Fruit fly (Drosophila melanogaster) whole organism, wandering third instar larva: ENCODE data around the gene spi.

Experiments
- Abd-B ChIP-seq: fragments of >200 bp; optimal IDR thresholded peaks from 2 replicates; lab custom pipeline; 2017; ENCODE audit warnings: missing biosample characterization, missing genetic modification characterization
- CG32264 ChIP-seq: fragments of 200-800 bp; sonication (Bioruptor generic); optimal IDR thresholded peaks from 2 replicates; lab custom pipeline; 2016; ENCODE audit warnings: missing biosample characterization, missing genetic modification characterization
- CG9705 ChIP-seq: fragments of 200-800 bp; sonication (Bioruptor generic); optimal IDR thresholded peaks from 2 replicates; lab custom pipeline; 2018; ENCODE audit warnings: missing biosample characterization, mild to moderate bottlenecking, missing genetic modification characterization
- CrebA ChIP-seq: fragments of 200-800 bp; sonication (Bioruptor generic); optimal IDR thresholded peaks from 2 replicates; lab custom pipeline; 2016; ENCODE audit warnings: missing biosample characterization, mild to moderate bottlenecking, missing genetic modification characterization, borderline replicate concordance
- Dfd ChIP-seq: fragments of >200 bp; optimal IDR thresholded peaks from 2 replicates; lab custom pipeline; 2017; ENCODE audit warnings: missing biosample characterization, missing genetic modification characterization
- Dif ChIP-seq: fragments of 200-275, 200-300 bp; sonication (Bioruptor generic); optimal IDR thresholded peaks from 2 replicates; lab custom pipeline; 2018; ENCODE audit warnings: missing biosample characterization, missing genetic modification characterization; ENCODE audit not compliant: partially characterized antibody
- GATAd ChIP-seq: sonication (Bioruptor generic); optimal IDR thresholded peaks from 2 replicates; lab custom pipeline; 2016; ENCODE audit warnings: missing biosample characterization, missing genetic modification characterization
- HLH106 ChIP-seq: fragments of 200-800 bp; optimal IDR thresholded peaks from 3 replicates; lab custom pipeline; 2019; ENCODE audit warnings: missing biosample characterization, mild to moderate bottlenecking, missing genetic modification characterization, moderate library complexity
- Hnf4 ChIP-seq: fragments of 200-800 bp; sonication (Bioruptor generic); optimal IDR thresholded peaks from 2 replicates; lab custom pipeline; 2016; ENCODE audit warnings: missing biosample characterization, mild to moderate bottlenecking, missing genetic modification characterization
- Hr78 ChIP-seq: fragments of >200 bp; optimal IDR thresholded peaks from 2 replicates; lab custom pipeline; 2017; ENCODE audit warnings: missing biosample characterization, missing genetic modification characterization
- Hr83 ChIP-seq: fragments of 200-300 bp; sonication (Bioruptor generic); optimal IDR thresholded peaks from 2 replicates; lab custom pipeline; 2016; ENCODE audit warnings: missing biosample characterization, mild to moderate bottlenecking, missing genetic modification characterization, moderate library complexity; ENCODE audit not compliant: poor library complexity, severe bottlenecking
- Jra ChIP-seq: sonication (Bioruptor generic); optimal IDR thresholded peaks from 2 replicates; lab custom pipeline; 2016; ENCODE audit warnings: missing biosample characterization, missing genetic modification characterization
- Mio ChIP-seq: sonication (Bioruptor generic); optimal IDR thresholded peaks from 2 replicates; lab custom pipeline; 2016; ENCODE audit warnings: missing biosample characterization, missing genetic modification characterization
- Myc ChIP-seq: fragments of >200 bp; optimal IDR thresholded peaks from 2 replicates; lab custom pipeline; 2017
- N ChIP-seq: fragments of >200 bp; optimal IDR thresholded peaks from 2 replicates; lab custom pipeline; 2018; ENCODE audit warnings: missing biosample characterization, missing external identifiers, missing genetic modification characterization
- OdsH ChIP-seq: fragments of 200-800 bp; sonication (Bioruptor generic); optimal IDR thresholded peaks from 2 replicates; lab custom pipeline; 2016; ENCODE audit warnings: missing biosample characterization, mild to moderate bottlenecking, missing genetic modification characterization
- Rel ChIP-seq, 2 experiments: fragments of 200-800 bp; sonication (Bioruptor generic) in 1 of 2; optimal IDR thresholded peaks; 2 replicates in 1 of 2; 3 replicates in 1 of 2; lab custom pipeline; 2016 to 2019; ENCODE audit warnings: mild to moderate bottlenecking in 2 of 2, missing biosample characterization in 2 of 2, missing genetic modification characterization in 2 of 2, moderate library complexity in 1 of 2
- Sp1 ChIP-seq: fragments of 200-800 bp; sonication (Bioruptor generic); optimal IDR thresholded peaks from 3 replicates; lab custom pipeline; 2019; ENCODE audit warnings: missing biosample characterization, mild to moderate bottlenecking, missing genetic modification characterization, moderate library complexity
- Vsx2 ChIP-seq: fragments of 200-300, 225-300 bp; sonication (Bioruptor generic); optimal IDR thresholded peaks from 2 replicates; lab custom pipeline; 2018; ENCODE audit warnings: missing biosample characterization, missing genetic modification characterization; ENCODE audit not compliant: partially characterized antibody
- br ChIP-seq: fragments of 200-800 bp; sonication (Bioruptor generic); optimal IDR thresholded peaks from 2 replicates; lab custom pipeline; 2016; ENCODE audit warnings: missing biosample characterization, missing genetic modification characterization
- brk ChIP-seq: fragments of 200-800 bp; sonication (Bioruptor generic); optimal IDR thresholded peaks from 2 replicates; lab custom pipeline; 2016; ENCODE audit warnings: missing biosample characterization, mild to moderate bottlenecking, missing genetic modification characterization
- dl ChIP-seq, 2 experiments: fragments of 175-275, 200-275 bp in 1 of 2; fragments of 200-275 bp in 1 of 2; sonication (Bioruptor generic); optimal IDR thresholded peaks; lab custom pipeline; 2018; ENCODE audit warnings: mild to moderate bottlenecking in 2 of 2, missing biosample characterization in 2 of 2, missing genetic modification characterization in 2 of 2, moderate library complexity in 2 of 2; ENCODE audit not compliant: partially characterized antibody in 2 of 2, insufficient read depth in 1 of 2
- dmrt93B ChIP-seq: fragments of 200-800 bp; sonication (Bioruptor generic); optimal IDR thresholded peaks from 2 replicates; lab custom pipeline; 2018; ENCODE audit warnings: missing biosample characterization, mild to moderate bottlenecking, missing genetic modification characterization
- dsf ChIP-seq: sonication (Bioruptor generic); optimal IDR thresholded peaks from 2 replicates; lab custom pipeline; 2016; ENCODE audit warnings: missing biosample characterization, missing genetic modification characterization, borderline replicate concordance
- ey ChIP-seq: fragments of 200-800 bp; sonication (Bioruptor generic); optimal IDR thresholded peaks from 2 replicates; lab custom pipeline; 2016; ENCODE audit warnings: missing biosample characterization, missing genetic modification characterization
- foxo ChIP-seq, 2 experiments: fragments of 200-800 bp; sonication (Bioruptor generic); optimal IDR thresholded peaks; 2 replicates in 1 of 2; 3 replicates in 1 of 2; lab custom pipeline; 2016 to 2017; ENCODE audit warnings: missing biosample characterization in 2 of 2, missing genetic modification characterization in 2 of 2
- fru ChIP-seq: fragments of 200-800 bp; sonication (Bioruptor generic); optimal IDR thresholded peaks from 3 replicates; lab custom pipeline; 2016; ENCODE audit warnings: missing biosample characterization, mild to moderate bottlenecking, missing genetic modification characterization
- h ChIP-seq: fragments of 200-800 bp; sonication (Bioruptor generic); optimal IDR thresholded peaks from 3 replicates; lab custom pipeline; 2016; ENCODE audit warnings: missing biosample characterization, mild to moderate bottlenecking, missing genetic modification characterization
- jim ChIP-seq: fragments of 175-275, 200-325 bp; sonication (Bioruptor generic); optimal IDR thresholded peaks from 2 replicates; lab custom pipeline; 2016; ENCODE audit warnings: missing biosample characterization, mild to moderate bottlenecking, missing genetic modification characterization
- lola ChIP-seq: fragments of >200 bp; optimal IDR thresholded peaks from 2 replicates; lab custom pipeline; 2017; ENCODE audit warnings: missing biosample characterization, missing genetic modification characterization
- pan ChIP-seq: fragments of >200 bp; optimal IDR thresholded peaks from 2 replicates; lab custom pipeline; 2017
- psq ChIP-seq: fragments of 200-800 bp; sonication (Bioruptor generic); optimal IDR thresholded peaks from 3 replicates; lab custom pipeline; 2017; ENCODE audit warnings: missing biosample characterization, mild to moderate bottlenecking, missing genetic modification characterization, moderate library complexity
- rgr ChIP-seq: fragments of 200-800 bp; sonication (Bioruptor generic); optimal IDR thresholded peaks from 3 replicates; lab custom pipeline; 2016; ENCODE audit warnings: missing biosample characterization, mild to moderate bottlenecking, missing genetic modification characterization
- sage ChIP-seq: fragments of 200-800 bp; sonication (Bioruptor generic); optimal IDR thresholded peaks from 2 replicates; lab custom pipeline; 2016; ENCODE audit warnings: missing biosample characterization, mild to moderate bottlenecking, missing genetic modification characterization
- sv ChIP-seq: fragments of 200-800 bp; sonication (Bioruptor generic); optimal IDR thresholded peaks from 3 replicates; lab custom pipeline; 2016; ENCODE audit warnings: missing biosample characterization, missing genetic modification characterization
- tai ChIP-seq: sonication (Bioruptor generic); optimal IDR thresholded peaks from 2 replicates; lab custom pipeline; 2016; ENCODE audit warnings: missing biosample characterization, missing genetic modification characterization
- usp ChIP-seq: fragments of >200 bp; optimal IDR thresholded peaks from 2 replicates; lab custom pipeline; 2017; ENCODE audit warnings: missing biosample characterization, missing genetic modification characterization
- woc ChIP-seq: sonication (Bioruptor generic); optimal IDR thresholded peaks from 2 replicates; lab custom pipeline; 2016; ENCODE audit warnings: missing biosample characterization, mild to moderate bottlenecking, missing genetic modification characterization

spi gene

dm6 chr2L:19575626-19576298 lies 1.4 kb downstream of the spi start (continued):
- TF ChIP-seq CG32264 (GFP tag; lab: Kevin White, UChicago) (peak; percentile 78), foxo (GFP tag; optimal IDR thresholded peaks at IDR 0.05; lab: Kevin White, UChicago) (peak; percentile 23 to 95)
- TF ChIP-seq, all 38 proteins: peak for 25

DNA sequence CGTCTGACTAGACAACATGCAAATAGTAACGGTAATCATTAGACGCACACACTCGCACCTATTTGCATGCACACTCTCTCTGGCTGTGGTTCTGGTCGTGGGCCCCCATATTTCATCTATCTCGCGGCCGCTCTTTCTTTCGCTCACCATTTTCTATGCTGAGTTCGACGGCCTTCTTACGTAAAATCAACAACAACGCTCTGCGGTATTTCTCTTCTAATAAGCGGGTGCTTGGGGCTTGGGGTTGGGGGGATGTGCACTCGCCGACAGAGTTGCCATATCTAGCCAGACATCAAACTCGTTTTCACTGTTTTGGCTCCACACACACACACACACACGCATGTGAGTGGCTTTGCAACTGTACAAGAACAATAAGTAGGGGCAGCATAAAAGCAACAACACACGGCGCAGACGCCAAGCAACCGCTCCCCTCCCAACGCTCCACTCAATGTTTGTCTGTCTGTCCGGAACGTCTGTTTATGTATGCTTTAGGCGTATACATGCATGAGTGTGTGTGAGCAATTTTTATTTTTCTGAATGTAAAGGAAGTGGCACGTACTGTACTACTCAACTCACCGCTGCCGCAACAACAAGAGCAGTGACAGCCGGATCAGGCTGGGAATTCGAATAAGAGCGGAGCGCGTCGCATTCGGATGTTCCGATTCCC lies 2.0 kb downstream of the spi start:
- TF ChIP-seq Jra (GFP tag; lab: Kevin White, UChicago) (no peak), Rel (GFP tag; optimal IDR thresholded peaks at IDR 0.05; lab: Kevin White, UChicago) (no peak), Rel (tag; optimal IDR thresholded peaks at IDR 0.05; lab: Kevin White, UChicago) (no peak), Hr83 (GFP tag; lab: Kevin White, UChicago) (peak; percentile 81), Dif (GFP tag; lab: Kevin White, UChicago) (peak; percentile 33), dl (GFP tag; optimal IDR thresholded peaks at IDR 0.05; lab: Kevin White, UChicago; ENCODE audit: insufficient read depth in 1 of 2, partially characterized antibody in 2 of 2) (peak in 1 of 2 experiments; percentile 36)

- TF ChIP-seq jim (GFP tag; lab: Kevin White, UChicago) = no peak
- TF ChIP-seq br (GFP tag; lab: Kevin White, UChicago) = no peak
- TF ChIP-seq Rel (GFP tag; optimal IDR thresholded peaks at IDR 0.05; lab: Kevin White, UChicago) = no peak
- TF ChIP-seq Rel (tag; optimal IDR thresholded peaks at IDR 0.05; lab: Kevin White, UChicago) = no peak
- TF ChIP-seq OdsH = no peak
- TF ChIP-seq dl (GFP tag; optimal IDR thresholded peaks at IDR 0.05; lab: Kevin White, UChicago; ENCODE audit: insufficient read depth in 1 of 2, partially characterized antibody in 2 of 2) = no peak
- TF ChIP-seq woc = peak; percentile 14
- no peak for TF ChIP-seq Dif (GFP tag; lab: Kevin White, UChicago)
- no peak for TF ChIP-seq GATAd (GFP tag; lab: Kevin White, UChicago)
- no peak for TF ChIP-seq sage (GFP tag; lab: Kevin White, UChicago)
- TF ChIP-seq CG9705 = no peak
- no peak for TF ChIP-seq tai
- peak in 1 of 2 experiments; percentile 54 for TF ChIP-seq foxo (GFP tag; optimal IDR thresholded peaks at IDR 0.05; lab: Kevin White, UChicago)
- TF ChIP-seq rgr (GFP tag; lab: Kevin White, UChicago) = no peak
- no peak for TF ChIP-seq psq (GFP tag; lab: Kevin White, UChicago)
- no peak for TF ChIP-seq pan (lab: Kevin White, UChicago)
- TF ChIP-seq CrebA (GFP tag; lab: Kevin White, UChicago) = no peak
- no peak for TF ChIP-seq dsf (GFP tag; lab: Kevin White, UChicago)
- TF ChIP-seq ey (GFP tag; lab: Kevin White, UChicago) = peak; percentile 1
- TF ChIP-seq Dfd (GFP tag; lab: Kevin White, UChicago) = no peak
- TF ChIP-seq Myc (lab: Kevin White, UChicago) = no peak
- TF ChIP-seq fru (GFP tag; lab: Kevin White, UChicago) = peak; percentile 51
- TF ChIP-seq Jra (GFP tag; lab: Kevin White, UChicago) = no peak
- no peak for TF ChIP-seq Hnf4 (GFP tag; lab: Kevin White, UChicago)
- TF ChIP-seq Sp1 (GFP tag; lab: Kevin White, UChicago) = peak; percentile 27
- TF ChIP-seq lola (GFP tag; lab: Kevin White, UChicago) = no peak
- TF ChIP-seq sv (GFP tag; lab: Kevin White, UChicago) = no peak
- TF ChIP-seq dmrt93B (GFP tag; lab: Kevin White, UChicago) = no peak
- no peak for TF ChIP-seq Hr83 (GFP tag; lab: Kevin White, UChicago)
- no peak for TF ChIP-seq Vsx2
- no peak for TF ChIP-seq brk (GFP tag; lab: Kevin White, UChicago)
- no peak for TF ChIP-seq Hr78 (GFP tag; lab: Kevin White, UChicago)
- TF ChIP-seq CG32264 (GFP tag; lab: Kevin White, UChicago) = no peak
- no peak for TF ChIP-seq Mio (GFP tag; lab: Kevin White, UChicago)
- no peak for TF ChIP-seq Abd-B (GFP tag; lab: Kevin White, UChicago)
- TF ChIP-seq h (GFP tag; lab: Kevin White, UChicago) = peak; percentile 51
- no peak for TF ChIP-seq usp
- TF ChIP-seq HLH106 (tag; lab: Kevin White, UChicago) = peak; percentile 33
- TF ChIP-seq N (GFP tag; lab: Kevin White, UChicago) = no peak
Observed at dm6 chr2L:19574364-19574763, 2.8 kb downstream of the spi start.
